Fruit fly (Drosophila melanogaster): ENCODE measurements around the gene CG42834.
A peak's percentile ranks its signal among the peaks of the same experiment; 100 is the strongest.

The CG42834 gene

dm6 chr3R:17391313-17391845, 27.2 kb upstream of the CG42834 start, which contains the start of the genes Brf and sds22 (continued):
- TF ChIP-seq salm (tag; optimal IDR thresholded peaks at IDR 0.05): peak; percentile 78
- TF ChIP-seq jigr1 (GFP tag; IDR thresholded peaks at IDR 0.05): peak; percentile 86; the same call in 2 of the 3 replicates
- peak; percentile 95 for TF ChIP-seq CG4404 (GFP tag; IDR thresholded peaks at IDR 0.05)
- peak; percentile 85 for TF ChIP-seq gt (GFP tag; IDR thresholded peaks at IDR 0.05)
- TF ChIP-seq nerfin-1 (tag; optimal IDR thresholded peaks at IDR 0.05): peak; percentile 93
- peak; percentile 96 for TF ChIP-seq CG2678 (tag; optimal IDR thresholded peaks at IDR 0.05)
- TF ChIP-seq CG4707 (GFP tag; optimal IDR thresholded peaks at IDR 0.05): peak; percentile 54
- peak; percentile 90 for TF ChIP-seq stwl (tag; optimal IDR thresholded peaks at IDR 0.05)
- peak; percentile 94 for TF ChIP-seq CG14667 (GFP tag; IDR thresholded peaks at IDR 0.05)
- peak; percentile 83 for TF ChIP-seq CG15011 (GFP tag; optimal IDR thresholded peaks at IDR 0.05)
- TF ChIP-seq CG1529 (GFP tag; optimal IDR thresholded peaks at IDR 0.05): peak; percentile 86
- peak; percentile 88 for TF ChIP-seq CG2202 (tag; optimal IDR thresholded peaks at IDR 0.05)
- peak in 1 of 2 experiments; percentile 78 for TF ChIP-seq insv (GFP tag; optimal IDR thresholded peaks at IDR 0.05)
- peak; percentile 83 for TF ChIP-seq Drgx (GFP tag; IDR thresholded peaks at IDR 0.05)
- peak; percentile 89 for TF ChIP-seq Dll (GFP tag; IDR thresholded peaks at IDR 0.05; ENCODE audit: partially characterized antibody)
- peak; percentile 96 for TF ChIP-seq unpg (GFP tag; optimal IDR thresholded peaks at IDR 0.05)
- TF ChIP-seq CG9215 (GFP tag; IDR thresholded peaks at IDR 0.05): peak; percentile 95
- TF ChIP-seq cato (GFP tag; optimal IDR thresholded peaks at IDR 0.05; ENCODE audit: borderline replicate concordance): peak; percentile 89
- peak; percentile 88 for TF ChIP-seq CrebB (tag; optimal IDR thresholded peaks at IDR 0.05)
- peak; percentile 96 for TF ChIP-seq gro (GFP tag; optimal IDR thresholded peaks at IDR 0.05)
- peak; percentile 76 for TF ChIP-seq CG10431 (GFP tag; optimal IDR thresholded peaks at IDR 0.05)
- TF ChIP-seq CG4617 (GFP tag; optimal IDR thresholded peaks at IDR 0.05; ENCODE audit: borderline replicate concordance): peak; percentile 95
- TF ChIP-seq wek (GFP tag; optimal IDR thresholded peaks at IDR 0.05): peak; percentile 62
- TF ChIP-seq cad (GFP tag; optimal IDR thresholded peaks at IDR 0.05): no peak
- TF ChIP-seq CG10147 (GFP tag; optimal IDR thresholded peaks at IDR 0.05): peak; percentile 96
- TF ChIP-seq CG3281 (GFP tag; optimal IDR thresholded peaks at IDR 0.05): peak; percentile 94
- TF ChIP-seq Dip2 (GFP tag; IDR thresholded peaks at IDR 0.05): peak; percentile 46; the same call in 1 of the 2 replicates
- peak; percentile 87 for TF ChIP-seq gcm2 (GFP tag; optimal IDR thresholded peaks at IDR 0.05)
- TF ChIP-seq sens-2 (GFP tag; IDR thresholded peaks at IDR 0.05): peak; percentile 87; the same call in 1 of the 2 replicates
- TF ChIP-seq Fer3 (tag; optimal IDR thresholded peaks at IDR 0.05): peak; percentile 94
- TF ChIP-seq usp (GFP tag; optimal IDR thresholded peaks at IDR 0.05): no peak
- TF ChIP-seq ssp (GFP tag; IDR thresholded peaks at IDR 0.05): peak; percentile 89
- TF ChIP-seq CG10274 (GFP tag; optimal IDR thresholded peaks at IDR 0.05): peak; percentile 81
- peak; percentile 52 for TF ChIP-seq CG4360 (GFP tag; IDR thresholded peaks at IDR 0.05)
- TF ChIP-seq al (GFP tag; IDR thresholded peaks at IDR 0.05): peak; percentile 92
- TF ChIP-seq Gsc (GFP tag; IDR thresholded peaks at IDR 0.05): peak; percentile 76
- TF ChIP-seq CG12659 (GFP tag; optimal IDR thresholded peaks at IDR 0.05): peak; percentile 96
- TF ChIP-seq CG7372 (GFP tag; IDR thresholded peaks at IDR 0.05): peak; percentile 92
- peak; percentile 80 for TF ChIP-seq Hand (GFP tag; optimal IDR thresholded peaks at IDR 0.05)
- peak; percentile 87 for TF ChIP-seq D19A (tag; optimal IDR thresholded peaks at IDR 0.05)
- TF ChIP-seq Sox102F (GFP tag; optimal IDR thresholded peaks at IDR 0.05): peak; percentile 95
- TF ChIP-seq CG3163 (GFP tag; optimal IDR thresholded peaks at IDR 0.05): peak; percentile 79
- peak; percentile 45 for TF ChIP-seq Dref (GFP tag; IDR thresholded peaks at IDR 0.05)
- peak; percentile 89 for TF ChIP-seq CG3838 (GFP tag; optimal IDR thresholded peaks at IDR 0.05)
- peak; percentile 97 for TF ChIP-seq Dip3 (GFP tag; optimal IDR thresholded peaks at IDR 0.05)
- peak; percentile 83; the same call in 1 of the 2 replicates for TF ChIP-seq wor (GFP tag; IDR thresholded peaks at IDR 0.05)
- TF ChIP-seq CG8944 (GFP tag; optimal IDR thresholded peaks at IDR 0.05): peak; percentile 97
- peak; percentile 99 for TF ChIP-seq Ets65A (GFP tag)
- TF ChIP-seq Ets97D (GFP tag; optimal IDR thresholded peaks at IDR 0.05): peak; percentile 88
- TF ChIP-seq CG2116 (GFP tag; optimal IDR thresholded peaks at IDR 0.05): peak; percentile 89
- TF ChIP-seq mam (GFP tag; optimal IDR thresholded peaks at IDR 0.05): peak; percentile 97
